Worm (Caenorhabditis elegans): ENCODE results near the gene ZK632.9.

ce11 chrIII:9861470-9862342 lies 36.5 kb upstream of the ZK632.9 start:
- TF ChIP-seq nfya-2 (GFP tag; IDR thresholded peaks at IDR 0.05): no peak
- peak; percentile 38 for TF ChIP-seq somi-1 (GFP tag; optimal IDR thresholded peaks at IDR 0.05)

Measured in whole organism, young adult.